Fruit fly (Drosophila melanogaster): ENCODE results near the gene Pfdn1.

Gene Pfdn1

DNA sequence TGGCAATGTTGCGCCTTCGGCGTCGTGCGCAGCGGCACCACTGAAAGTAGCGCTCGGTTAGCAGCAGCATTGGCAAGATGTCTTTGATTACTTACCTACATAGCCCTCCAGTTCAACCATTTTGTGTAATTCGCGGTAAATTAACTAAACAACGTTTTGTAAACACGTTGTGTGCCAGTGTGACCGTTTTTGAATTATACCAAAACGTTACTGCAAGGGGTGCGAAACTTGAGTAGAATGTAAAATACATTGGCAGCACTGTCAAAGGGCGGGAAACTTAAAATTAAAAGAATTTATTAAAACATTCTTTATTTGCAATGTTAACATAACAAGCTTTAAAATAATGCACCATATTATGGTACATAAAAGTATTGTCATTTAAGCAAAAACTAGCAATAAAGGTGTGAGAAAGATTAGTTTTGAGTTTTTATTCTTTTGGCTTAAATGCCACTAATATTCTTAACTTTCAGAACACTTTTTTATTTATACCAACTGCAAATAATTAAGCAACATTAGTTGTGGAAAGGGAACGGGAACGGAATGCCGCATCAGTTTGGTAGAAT, 44.5 kb upstream of the Pfdn1 start, which contains the start of gene CG9107 (continued):
- TF ChIP-seq Fer3 (tag; optimal IDR thresholded peaks at IDR 0.05) (no peak), exex (tag; optimal IDR thresholded peaks at IDR 0.05) (no peak), wor (GFP tag; IDR thresholded peaks at IDR 0.05) (no peak), dm (GFP tag; optimal IDR thresholded peaks at IDR 0.05) (peak; percentile 92), Mrtf (GFP tag; IDR thresholded peaks at IDR 0.05) (no peak), cg (GFP tag; optimal IDR thresholded peaks at IDR 0.05) (no peak), CG8281 (tag; optimal IDR thresholded peaks at IDR 0.05) (no peak), CG15269 (tag; optimal IDR thresholded peaks at IDR 0.05) (no peak), bab2 (GFP tag; optimal IDR thresholded peaks at IDR 0.05) (no peak), Hmx (GFP tag; optimal IDR thresholded peaks at IDR 0.05) (no peak), pros (GFP tag; optimal IDR thresholded peaks at IDR 0.05) (no peak), CG3995 (GFP tag; optimal IDR thresholded peaks at IDR 0.05) (no peak), Hr39 (optimal IDR thresholded peaks at IDR 0.05) (no peak), Dll (GFP tag; IDR thresholded peaks at IDR 0.05; ENCODE audit: partially characterized antibody) (peak; percentile 37; the same call in 1 of the 4 replicates), CG2712 (tag; optimal IDR thresholded peaks at IDR 0.05) (peak; percentile 6), ranshi (GFP tag; IDR thresholded peaks at IDR 0.05) (no peak), CG6765 (GFP tag; optimal IDR thresholded peaks at IDR 0.05) (no peak), cas (GFP tag; IDR thresholded peaks at IDR 0.05) (no peak), phol (tag; optimal IDR thresholded peaks at IDR 0.05) (peak; percentile 63), CG8944 (GFP tag; optimal IDR thresholded peaks at IDR 0.05) (no peak), CG31388 (GFP tag; optimal IDR thresholded peaks at IDR 0.05) (no peak), Med (GFP tag) (peak; percentile 44), inv (GFP tag; IDR thresholded peaks at IDR 0.05; ENCODE audit: partially characterized antibody) (no peak), H15 (GFP tag; IDR thresholded peaks at IDR 0.05) (no peak), CG30403 (GFP tag; optimal IDR thresholded peaks at IDR 0.05) (no peak), Gug (GFP tag; IDR thresholded peaks at IDR 0.05) (no peak), nau (GFP tag; optimal IDR thresholded peaks at IDR 0.05) (no peak), Optix (GFP tag; IDR thresholded peaks at IDR 0.05) (no peak), CG1233 (GFP tag; optimal IDR thresholded peaks at IDR 0.05) (no peak), luna (GFP tag; optimal IDR thresholded peaks at IDR 0.05) (no peak), nmo (GFP tag; optimal IDR thresholded peaks at IDR 0.05) (no peak), CG12769 (tag; optimal IDR thresholded peaks at IDR 0.05) (no peak), Hsf (GFP tag; optimal IDR thresholded peaks at IDR 0.05) (no peak), Bteb2 (GFP tag; optimal IDR thresholded peaks at IDR 0.05) (no peak), Abd-B (GFP tag; optimal IDR thresholded peaks at IDR 0.05) (no peak), Jarid2 (GFP tag; optimal IDR thresholded peaks at IDR 0.05) (no peak), dysf (GFP tag; IDR thresholded peaks at IDR 0.05) (no peak), Lim3 (GFP tag; IDR thresholded peaks at IDR 0.05) (no peak), CG9609 (GFP tag; optimal IDR thresholded peaks at IDR 0.05) (no peak), Side (GFP tag; optimal IDR thresholded peaks at IDR 0.05) (no peak), yki (optimal IDR thresholded peaks at IDR 0.05) (no peak), tgo (GFP tag; IDR thresholded peaks at IDR 0.05) (no peak), h (optimal IDR thresholded peaks at IDR 0.05) (no peak), CG15073 (GFP tag; optimal IDR thresholded peaks at IDR 0.05) (no peak), lab (GFP tag; optimal IDR thresholded peaks at IDR 0.05) (no peak), Mes4 (GFP tag; optimal IDR thresholded peaks at IDR 0.05) (no peak), ab (GFP tag; optimal IDR thresholded peaks at IDR 0.05) (no peak), bbx (GFP tag; IDR thresholded peaks at IDR 0.05; ENCODE audit: partially characterized antibody) (no peak), jigr1 (GFP tag; IDR thresholded peaks at IDR 0.05) (no peak), CG7271 (tag; optimal IDR thresholded peaks at IDR 0.05) (no peak), grn (GFP tag; optimal IDR thresholded peaks at IDR 0.05) (no peak), odd (GFP tag; optimal IDR thresholded peaks at IDR 0.05) (no peak), crol (GFP tag; IDR thresholded peaks at IDR 0.05) (no peak)

All from whole organism, embryonic.